Fruit fly (Drosophila melanogaster) whole organism, embryonic: Measurements from ENCODE around the gene CG33111.

ENCODE experiments used
- B-H2 ChIP-seq: fragments of 200-800 bp; sonication (Bioruptor generic); optimal IDR thresholded peaks from 2 replicates; lab custom pipeline; 2018; ENCODE audit warnings: missing biosample characterization, mild to moderate bottlenecking, missing genetic modification characterization
- CG11696 ChIP-seq: fragments of 200-800 bp; sonication (Bioruptor generic); IDR thresholded peaks from 2 replicates; pipeline ENCODE4 v1.3.6; 2022; ENCODE audit warnings: missing biosample characterization, missing genetic modification characterization
- CG32772 ChIP-seq: fragments of 200-800 bp; sonication (Bioruptor generic); IDR thresholded peaks from 2 replicates; pipeline ENCODE4 v1.3.6; 2022; ENCODE audit warnings: missing biosample characterization, missing genetic modification characterization
- CG4617 ChIP-seq: fragments of 200-800 bp; sonication (Bioruptor generic); optimal IDR thresholded peaks from 3 replicates; lab custom pipeline; 2016; ENCODE audit warnings: missing biosample characterization, missing genetic modification characterization, borderline replicate concordance
- CG6254 ChIP-seq: fragments of 200-800 bp; sonication (Bioruptor generic); optimal IDR thresholded peaks from 3 replicates; lab custom pipeline; 2017; ENCODE audit warnings: mild to moderate bottlenecking, missing biosample characterization, missing genetic modification reagents, missing genetic modification characterization
- CG6689 ChIP-seq: fragments of 200-800 bp; sonication (Bioruptor generic); IDR thresholded peaks from 2 replicates; pipeline ENCODE4 v1.3.6; 2022; ENCODE audit warnings: missing biosample characterization, missing genetic modification characterization
- CG7745 ChIP-seq: fragments of 200-800 bp; sonication (Bioruptor generic); optimal IDR thresholded peaks from 2 replicates; lab custom pipeline; 2018; ENCODE audit warnings: missing biosample characterization, mild to moderate bottlenecking, missing genetic modification characterization, moderate library complexity
- CG7839 ChIP-seq: fragments of 200-800 bp; sonication (Bioruptor generic); optimal IDR thresholded peaks from 3 replicates; lab custom pipeline; 2018; ENCODE audit warnings: missing biosample characterization, mild to moderate bottlenecking, missing genetic modification characterization, moderate library complexity
- Deaf1 ChIP-seq: fragments of 200-800 bp; optimal IDR thresholded peaks from 3 replicates; lab custom pipeline; 2019; ENCODE audit warnings: missing biosample characterization, mild to moderate bottlenecking, missing genetic modification characterization, moderate library complexity
- Hr51 ChIP-seq, 2 experiments: fragments of 200-800 bp; sonication (Bioruptor generic); optimal IDR thresholded peaks; 2 replicates in 1 of 2; 3 replicates in 1 of 2; lab custom pipeline; 2016 to 2018; ENCODE audit warnings: missing biosample characterization in 2 of 2, missing genetic modification characterization in 2 of 2, mild to moderate bottlenecking in 1 of 2, moderate library complexity in 1 of 2
- Hr78 ChIP-seq, 2 experiments: fragments of 200-800 bp in 1 of 2; fragments of >200 bp in 1 of 2; sonication (Bioruptor generic) in 1 of 2; optimal IDR thresholded peaks; 2 replicates each; lab custom pipeline; 2017 to 2019; ENCODE audit warnings: missing biosample characterization in 2 of 2, missing genetic modification characterization in 2 of 2, mild to moderate bottlenecking in 1 of 2, moderate library complexity in 1 of 2
- Kr ChIP-seq: fragments of 200-800 bp; sonication (Bioruptor generic); optimal IDR thresholded peaks from 2 replicates; lab custom pipeline; 2017; ENCODE audit warnings: missing biosample characterization, mild to moderate bottlenecking, missing genetic modification characterization
- Meics ChIP-seq: fragments of 200-800 bp; sonication (Bioruptor generic); optimal IDR thresholded peaks from 2 replicates; lab custom pipeline; 2017; ENCODE audit warnings: missing biosample characterization, mild to moderate bottlenecking, missing genetic modification characterization
- Pdp1 ChIP-seq, 2 experiments: fragments of 200-800 bp; sonication (Bioruptor generic); optimal IDR thresholded peaks; 3 replicates each; lab custom pipeline; 2016; ENCODE audit warnings: missing biosample characterization in 2 of 2, missing genetic modification characterization in 2 of 2, mild to moderate bottlenecking in 1 of 2, moderate library complexity in 1 of 2
- Scr ChIP-seq: fragments of 200-800 bp; sonication (Bioruptor generic); IDR thresholded peaks from 2 replicates; pipeline ENCODE4 v1.3.6; 2022; ENCODE audit warnings: missing biosample characterization, missing genetic modification characterization; ENCODE audit not compliant: partially characterized antibody
- Stat92E ChIP-seq, 3 experiments: fragments of >200 bp in 2 of 3; fragments of 200-800 bp in 1 of 3; sonication (Bioruptor generic) in 1 of 3; optimal IDR thresholded peaks; 2 replicates each; lab custom pipeline; 2017 to 2019; ENCODE audit warnings: missing biosample characterization in 3 of 3, missing genetic modification characterization in 3 of 3, mild to moderate bottlenecking in 1 of 3, moderate library complexity in 1 of 3
- Xrp1 ChIP-seq: fragments of 200-800 bp; sonication (Bioruptor generic); IDR thresholded peaks from 2 replicates; pipeline ENCODE4 v1.3.6; 2022; ENCODE audit warnings: missing biosample characterization, missing genetic modification characterization
- cg ChIP-seq: fragments of 200-800 bp; sonication (Bioruptor generic); optimal IDR thresholded peaks from 3 replicates; lab custom pipeline; 2019; ENCODE audit warnings: missing biosample characterization, mild to moderate bottlenecking, missing genetic modification characterization, moderate library complexity
- chif ChIP-seq, 2 experiments: fragments of 200-800 bp; sonication (Bioruptor generic); optimal IDR thresholded peaks; 3 replicates each; lab custom pipeline; 2016; ENCODE audit warnings: missing biosample characterization in 2 of 2, missing genetic modification characterization in 2 of 2
- ci ChIP-seq: fragments of 200-800 bp; sonication (Bioruptor generic); IDR thresholded peaks from 3 replicates; pipeline ENCODE4 v1.3.6; 2022; ENCODE audit warnings: missing biosample characterization, missing genetic modification characterization
- cwo ChIP-seq: fragments of 200-800 bp; sonication (Bioruptor generic); optimal IDR thresholded peaks from 3 replicates; lab custom pipeline; 2017; ENCODE audit warnings: missing biosample characterization, missing genetic modification characterization, mild to moderate bottlenecking, moderate library complexity, missing genetic modification reagents
- emc ChIP-seq: fragments of 200-800 bp; sonication (Bioruptor generic); optimal IDR thresholded peaks from 2 replicates; lab custom pipeline; 2016; ENCODE audit warnings: missing biosample characterization, missing genetic modification characterization
- esg ChIP-seq: fragments of 200-800 bp; sonication (Bioruptor generic); conservative IDR thresholded peaks from 2 replicates; pipeline ENCODE4 v1.3.6; 2022; ENCODE audit warnings: missing biosample characterization, missing genetic modification characterization
- ewg ChIP-seq: fragments of 200-800 bp; sonication (Bioruptor generic); optimal IDR thresholded peaks from 3 replicates; lab custom pipeline; 2017; ENCODE audit warnings: mild to moderate bottlenecking, missing biosample characterization, missing genetic modification reagents, missing genetic modification characterization
- gcm ChIP-seq: fragments of 200-800 bp; sonication (Bioruptor generic); optimal IDR thresholded peaks from 2 replicates; lab custom pipeline; 2019; ENCODE audit warnings: missing biosample characterization, mild to moderate bottlenecking, missing genetic modification characterization, moderate library complexity
- gem ChIP-seq: fragments of 200-800 bp; sonication (Bioruptor generic); optimal IDR thresholded peaks from 2 replicates; lab custom pipeline; 2019; ENCODE audit warnings: missing biosample characterization, mild to moderate bottlenecking, missing genetic modification characterization, moderate library complexity
- hkb ChIP-seq, 2 experiments: fragments of 200-800 bp in 1 of 2; fragments of >200 bp in 1 of 2; sonication (Bioruptor generic) in 1 of 2; IDR thresholded peaks in 1 of 2; optimal IDR thresholded peaks in 1 of 2; 2 replicates each; pipeline versions ENCODE4 v1.3.6 to Lab custom; 2017 to 2022; ENCODE audit warnings: missing biosample characterization in 1 of 2, missing genetic modification characterization in 1 of 2
- jigr1 ChIP-seq: fragments of 200-800 bp; sonication (Bioruptor generic); IDR thresholded peaks from 3 replicates; pipeline ENCODE4 v1.3.6; 2022; ENCODE audit warnings: missing biosample characterization, missing genetic modification characterization
- kni ChIP-seq: fragments of 200-800 bp; sonication (Bioruptor generic); optimal IDR thresholded peaks from 3 replicates; lab custom pipeline; 2017; ENCODE audit warnings: mild to moderate bottlenecking, missing biosample characterization, missing genetic modification reagents, missing genetic modification characterization
- lmd ChIP-seq: fragments of 200-800 bp; sonication (Bioruptor generic); IDR thresholded peaks from 2 replicates; pipeline ENCODE4 v1.3.6; 2022; ENCODE audit warnings: missing biosample characterization, missing genetic modification characterization
- lov ChIP-seq, 2 experiments: fragments of 200-800 bp in 1 of 2; fragments of >200 bp in 1 of 2; sonication (Bioruptor generic) in 1 of 2; IDR thresholded peaks in 1 of 2; optimal IDR thresholded peaks in 1 of 2; 2 replicates in 1 of 2; 3 replicates in 1 of 2; pipeline versions ENCODE4 v1.3.6 to Lab custom; 2017 to 2022; ENCODE audit warnings: missing biosample characterization in 1 of 2, missing genetic modification characterization in 1 of 2
- nom ChIP-seq: fragments of 200-800 bp; sonication (Bioruptor generic); optimal IDR thresholded peaks from 2 replicates; lab custom pipeline; 2017; ENCODE audit warnings: missing biosample characterization, missing genetic modification characterization, mild to moderate bottlenecking, moderate library complexity, missing genetic modification reagents
- pnt ChIP-seq: fragments of 200-800 bp; sonication (Bioruptor generic); optimal IDR thresholded peaks from 3 replicates; lab custom pipeline; 2016; ENCODE audit warnings: missing biosample characterization, missing genetic modification characterization
- sens ChIP-seq: fragments of 200-800 bp; sonication (Bioruptor generic); peaks from one replicate; lab custom pipeline; 2016; ENCODE audit warnings: missing biosample characterization, missing genetic modification characterization
- sim ChIP-seq: fragments of 200-800 bp; sonication (Bioruptor generic); IDR thresholded peaks from 2 replicates; pipeline ENCODE4 v1.3.6; 2022; ENCODE audit warnings: missing biosample characterization, missing genetic modification characterization
- sima ChIP-seq: fragments of 200-800 bp; sonication (Bioruptor generic); optimal IDR thresholded peaks from 2 replicates; lab custom pipeline; 2016; ENCODE audit warnings: missing biosample characterization, missing genetic modification characterization
- tll ChIP-seq, 2 experiments: fragments of 200-800 bp in 1 of 2; fragments of >200 bp in 1 of 2; sonication (Bioruptor generic) in 1 of 2; optimal IDR thresholded peaks; 2 replicates each; lab custom pipeline; 2017 to 2019; ENCODE audit warnings: missing biosample characterization in 2 of 2, missing genetic modification characterization in 2 of 2, mild to moderate bottlenecking in 1 of 2, moderate library complexity in 1 of 2
- tup ChIP-seq: fragments of 200-800 bp; sonication (Bioruptor generic); optimal IDR thresholded peaks from 2 replicates; lab custom pipeline; 2016; ENCODE audit warnings: missing biosample characterization, mild to moderate bottlenecking, missing genetic modification characterization, moderate library complexity
- wek ChIP-seq: fragments of 200-800 bp; sonication (Bioruptor generic); optimal IDR thresholded peaks from 3 replicates; lab custom pipeline; 2018; ENCODE audit warnings: missing biosample characterization, mild to moderate bottlenecking, missing genetic modification characterization, moderate library complexity
- zen2 ChIP-seq: fragments of 200-800 bp; sonication (Bioruptor generic); IDR thresholded peaks from 3 replicates; pipeline ENCODE4 v1.3.6; 2022; ENCODE audit warnings: missing biosample characterization, missing genetic modification characterization; ENCODE audit not compliant: partially characterized antibody
- zfh1 ChIP-seq: fragments of 200-800 bp; sonication (Bioruptor generic); IDR thresholded peaks from 3 replicates; pipeline ENCODE4 v1.3.6; 2022; ENCODE audit warnings: missing biosample characterization, missing genetic modification characterization

Gene CG33111

DNA sequence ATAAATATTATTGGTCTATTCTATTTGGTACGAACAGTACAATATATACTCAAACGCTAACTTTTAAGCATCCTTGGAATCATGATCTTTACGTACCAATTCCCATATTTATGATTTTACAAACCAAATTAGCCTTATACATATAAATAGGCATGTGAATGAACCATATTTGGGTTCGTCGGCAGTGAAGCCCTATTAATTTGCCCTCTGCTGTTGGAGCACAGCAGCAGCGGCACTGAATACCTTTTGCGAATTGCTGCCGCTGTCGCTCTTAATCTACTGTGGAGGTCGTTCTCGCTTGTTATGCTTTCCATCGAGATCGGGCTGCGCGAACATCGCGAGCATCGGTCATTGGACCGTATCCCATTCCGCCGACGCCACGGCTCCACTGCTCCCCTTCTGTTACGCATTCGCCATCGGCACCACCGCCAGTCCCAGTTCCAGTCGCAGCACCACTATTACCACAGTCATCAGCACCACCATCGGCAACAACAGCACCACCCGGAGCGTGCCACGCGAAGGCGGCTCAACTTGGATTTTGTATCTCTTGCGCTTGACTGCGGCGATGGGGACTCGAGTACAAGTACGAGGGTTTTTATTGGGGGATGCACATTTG lies 30.5 kb downstream of the CG33111 start (continued):
- TF ChIP-seq sens (GFP tag; lab: Kevin White, UChicago) (peak; percentile 65), gem (tag; lab: Kevin White, UChicago) (peak; percentile 47), CG6689 (GFP tag; lab: Robert Waterston, UW) (peak; percentile 14; the same call in 1 of the 2 replicates), CG11696 (GFP tag; lab: Robert Waterston, UW) (peak; percentile 79), Hr51 (GFP tag; optimal IDR thresholded peaks at IDR 0.05; lab: Kevin White, UChicago) (peak in 1 of 2 experiments; percentile 20), Meics (peak; percentile 38)

DNA sequence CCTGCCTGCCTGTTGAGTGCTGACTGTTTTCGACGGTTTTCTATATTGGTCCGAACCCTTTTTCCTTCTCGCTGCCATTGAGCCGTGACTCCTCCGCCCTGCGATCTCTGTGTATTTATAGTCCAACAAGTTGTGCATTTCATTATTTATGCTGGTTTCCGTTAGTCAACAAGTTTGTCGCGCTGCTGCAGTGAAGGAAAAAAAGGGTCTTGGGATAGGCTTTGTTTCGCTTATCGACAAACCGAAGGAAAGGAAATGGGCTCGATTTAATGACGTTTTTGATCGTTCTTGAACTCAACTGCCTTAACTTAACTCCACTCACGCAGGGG lies 31.4 kb downstream of the CG33111 start:
- no peak for TF ChIP-seq sima (GFP tag; lab: Kevin White, UChicago)
- peak; percentile 75 for TF ChIP-seq Kr (GFP tag; lab: Kevin White, UChicago)
- peak in 1 of 3 experiments; percentile 21 for TF ChIP-seq Stat92E (GFP tag; optimal IDR thresholded peaks at IDR 0.05; lab: Kevin White, UChicago)
- no peak for TF ChIP-seq chif (GFP tag; optimal IDR thresholded peaks at IDR 0.05; lab: Kevin White, UChicago)
- TF ChIP-seq tll (GFP tag; optimal IDR thresholded peaks at IDR 0.05; lab: Kevin White, UChicago) = peak in 1 of 2 experiments; percentile 82
- no peak for TF ChIP-seq CG6254 (GFP tag; lab: Kevin White, UChicago)
- peak; percentile 53 for TF ChIP-seq kni (GFP tag; lab: Kevin White, UChicago)
- peak; percentile 18 for TF ChIP-seq gcm (GFP tag; lab: Kevin White, UChicago)
- TF ChIP-seq CG7745 (tag; lab: Kevin White, UChicago) = no peak
- TF ChIP-seq, all 482 proteins: peak for 5

- TF ChIP-seq lov (optimal IDR thresholded peaks at IDR 0.05; lab: Kevin White, UChicago) (no peak), lov (GFP tag; IDR thresholded peaks at IDR 0.05; lab: Robert Waterston, UW) (0 out of 3 replicates have a peak, but pooled peaks have one; percentile 57), nom (GFP tag; lab: Kevin White, UChicago) (peak; percentile 13), Xrp1 (peak; percentile 78), B-H2 (GFP tag; lab: Kevin White, UChicago) (no peak), ci (GFP tag; lab: Robert Waterston, UW) (no peak), emc (GFP tag; lab: Kevin White, UChicago) (no peak), sens (GFP tag; lab: Kevin White, UChicago) (peak; percentile 73), cwo (GFP tag; lab: Kevin White, UChicago) (peak; percentile 36), Deaf1 (tag; lab: Kevin White, UChicago) (no peak), hkb (optimal IDR thresholded peaks at IDR 0.05; lab: Kevin White, UChicago) (no peak), hkb (GFP tag; IDR thresholded peaks at IDR 0.05; lab: Robert Waterston, UW) (0 out of 2 replicates have a peak, but pooled peaks have one; percentile 7), cg (GFP tag; lab: Kevin White, UChicago) (no peak), sim (GFP tag; lab: Robert Waterston, UW) (peak; percentile 52; the same call in 1 of the 2 replicates), Scr (GFP tag; lab: Robert Waterston, UW) (no peak), Hr78 (GFP tag; optimal IDR thresholded peaks at IDR 0.05; lab: Kevin White, UChicago) (peak in 1 of 2 experiments; percentile 25), tup (no peak), CG7839 (tag; lab: Kevin White, UChicago) (peak; percentile 17), zfh1 (GFP tag; lab: Robert Waterston, UW) (peak; percentile 45; the same call in 1 of the 3 replicates), CG32772 (GFP tag; lab: Robert Waterston, UW) (peak; percentile 34; the same call in 1 of the 2 replicates), Pdp1 (GFP tag; optimal IDR thresholded peaks at IDR 0.05; lab: Kevin White, UChicago) (peak in 1 of 2 experiments; percentile 27), wek (no peak), esg (GFP tag; lab: Robert Waterston, UW) (no peak), zen2 (GFP tag; lab: Robert Waterston, UW) (no peak), lmd (GFP tag; lab: Robert Waterston, UW) (peak; percentile 19; the same call in 1 of the 2 replicates), ewg (GFP tag; lab: Kevin White, UChicago) (no peak), pnt (peak; percentile 19), jigr1 (GFP tag; lab: Robert Waterston, UW) (no peak), CG4617 (no peak)
Observed at dm6 chr3R:23786768-23787631, 32.0 kb downstream of the CG33111 start.
